Worm (Caenorhabditis elegans): ENCODE data around the gene ran-2.

ran-2 gene

DNA sequence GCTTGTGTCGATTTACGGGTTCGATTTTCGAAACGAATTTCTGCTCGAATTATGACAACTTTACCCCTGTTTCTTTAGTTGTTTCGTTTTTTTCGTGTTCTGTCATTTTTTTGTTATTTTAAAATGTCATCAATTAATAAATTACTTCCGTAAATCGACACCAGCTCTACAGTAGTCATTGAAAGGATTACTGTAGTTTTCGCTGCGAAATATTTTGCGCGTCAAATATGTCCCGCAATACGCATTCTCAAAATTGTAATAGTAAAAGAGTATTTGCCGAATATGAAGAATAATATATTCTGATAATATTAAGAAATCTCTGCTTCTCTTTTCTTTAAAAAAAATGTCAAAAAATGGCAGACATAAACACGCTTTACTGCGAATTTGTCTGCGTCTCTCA is 40.1 kb upstream of the ran-2 start:
- TF ChIP-seq zim-3 (tag; optimal IDR thresholded peaks at IDR 0.05) (no peak), snpc-4 (GFP tag; optimal IDR thresholded peaks at IDR 0.05) (no peak), snpc-4 (tag; optimal IDR thresholded peaks at IDR 0.05) (no peak), ceh-91 (GFP tag; IDR thresholded peaks at IDR 0.05) (peak; percentile 55; the same call in 1 of the 2 replicates), cebp-1 (GFP tag; IDR thresholded peaks at IDR 0.05) (no peak), cebp-1 (tag; optimal IDR thresholded peaks at IDR 0.05) (no peak), madf-8 (GFP tag; conservative IDR thresholded peaks at IDR 0.05) (no peak), nfya-2 (GFP tag; IDR thresholded peaks at IDR 0.05) (no peak), C06A6.2 (GFP tag; conservative IDR thresholded peaks at IDR 0.05) (no peak), Y53G8AR.9 (GFP tag; conservative IDR thresholded peaks at IDR 0.05) (no peak), B0336.3 (GFP tag; IDR thresholded peaks at IDR 0.05) (no peak), lin-54 (GFP tag; optimal IDR thresholded peaks at IDR 0.05) (no peak), nfyb-1 (GFP tag; IDR thresholded peaks at IDR 0.05) (no peak), snpc-3.4 (tag; optimal IDR thresholded peaks at IDR 0.05) (no peak), ets-4 (GFP tag; optimal IDR thresholded peaks at IDR 0.05) (no peak), F52B5.7 (tag; optimal IDR thresholded peaks at IDR 0.05) (no peak), hmg-1.2 (GFP tag; IDR thresholded peaks at IDR 0.05) (peak; percentile 43; the same call in 1 of the 2 replicates), him-1 (tag; optimal IDR thresholded peaks at IDR 0.05) (no peak), unc-62 (GFP tag; optimal IDR thresholded peaks at IDR 0.05) (no peak), F39B2.1 (GFP tag; IDR thresholded peaks at IDR 0.05) (no peak), F22D6.2 (tag; optimal IDR thresholded peaks at IDR 0.05) (no peak), lin-35 (GFP tag; optimal IDR thresholded peaks at IDR 0.05) (no peak), sdz-38 (tag; optimal IDR thresholded peaks at IDR 0.05) (no peak), rpc-1 (optimal IDR thresholded peaks at IDR 0.05) (no peak), rpc-1 (tag; optimal IDR thresholded peaks at IDR 0.05) (no peak), Y79H2A.3 (GFP tag; conservative IDR thresholded peaks at IDR 0.05) (no peak), F33H1.4 (GFP tag; IDR thresholded peaks at IDR 0.05) (0 out of 2 replicates have a peak, but pooled peaks have one; percentile 14), die-1 (tag; optimal IDR thresholded peaks at IDR 0.05) (no peak), lsl-1 (GFP tag; optimal IDR thresholded peaks at IDR 0.05) (peak; percentile 85)

DNA sequence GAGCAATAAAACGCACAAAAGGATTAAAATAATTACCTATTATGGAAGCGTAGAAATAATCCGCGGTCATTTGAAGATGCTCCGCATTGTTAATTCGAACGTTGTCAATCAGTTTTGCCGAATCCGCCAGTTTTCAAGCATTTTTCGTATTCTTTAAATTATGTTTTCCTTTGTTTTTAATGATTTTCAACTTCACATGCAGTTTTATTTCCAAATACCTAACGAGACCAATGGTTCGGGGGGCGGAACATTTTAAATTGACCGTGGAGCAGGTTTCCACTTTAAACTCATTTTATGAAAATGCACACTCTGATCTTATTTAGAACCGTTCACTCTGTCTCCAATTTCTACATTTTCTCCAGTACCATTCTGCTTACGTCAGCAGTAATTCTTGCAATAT is 38.6 kb upstream of the ran-2 start, which contains the start of gene ZK688.4:
TSS of gene ZK688.4 (plus strand) at position 301 of the 400 bp plus-strand sequence.
- TF ChIP-seq Y79H2A.3 (GFP tag; conservative IDR thresholded peaks at IDR 0.05): no peak

DNA sequence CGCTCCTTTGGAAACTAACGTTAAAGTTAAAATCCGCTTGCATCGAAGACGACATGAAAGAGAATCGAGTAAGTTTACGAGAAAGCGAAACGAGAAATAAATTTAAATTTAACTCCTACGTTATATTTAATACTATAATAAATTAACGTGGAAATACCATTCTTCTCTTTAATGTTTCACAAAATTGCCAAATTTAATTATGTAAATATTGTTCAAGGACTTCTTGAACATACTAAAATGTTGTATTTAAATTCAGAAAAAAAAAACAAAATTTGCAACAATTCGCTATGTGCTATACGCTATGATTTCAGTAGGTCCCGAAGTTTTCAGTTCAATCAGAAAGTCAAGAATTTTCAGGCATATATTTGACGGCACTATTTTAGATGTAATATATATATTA is 36.4 kb upstream of the ran-2 start, which contains the start of gene ZK688.10:
TSS of gene ZK688.10 (minus strand) at position 101 of the 400 bp plus-strand sequence.
- no peak for TF ChIP-seq tlf-1 (GFP tag; optimal IDR thresholded peaks at IDR 0.05)
- TF ChIP-seq ceh-40 (GFP tag; IDR thresholded peaks at IDR 0.05): no peak
- TF ChIP-seq ztf-25 (GFP tag; IDR thresholded peaks at IDR 0.05): no peak
- no peak for TF ChIP-seq ztf-6 (GFP tag; IDR thresholded peaks at IDR 0.05)
- no peak for TF ChIP-seq nfya-1 (tag; optimal IDR thresholded peaks at IDR 0.05; ENCODE audit: borderline replicate concordance, insufficient read depth)

- TF ChIP-seq somi-1 (GFP tag; optimal IDR thresholded peaks at IDR 0.05) (peak; percentile 19), fkh-3 (tag; optimal IDR thresholded peaks at IDR 0.05) (no peak)
These were observed 35.6 kb upstream of the ran-2 start for ce11 chrIII:7897733-7898132.
